Worm (Caenorhabditis elegans) whole organism, young adult: ENCODE results near the gene clec-127.

Source experiments
- C06A6.2 ChIP-seq: fragments of 200-800 bp; sonication (Bioruptor generic); conservative IDR thresholded peaks from 2 replicates; pipeline ENCODE4 v1.3.6; 2022; ENCODE audit warnings: missing genetic modification characterization, missing compliant biosample characterization
- F23B12.7 ChIP-seq: sonication (generic microtip); optimal IDR thresholded peaks from 2 replicates; lab custom pipeline; 2017; ENCODE audit warnings: missing genetic modification characterization, mild to moderate bottlenecking, missing compliant biosample characterization, antibody characterized with exemption, moderate library complexity; ENCODE audit not compliant: insufficient read depth
- F39B2.1 ChIP-seq: fragments of 200-800 bp; sonication (Bioruptor generic); IDR thresholded peaks from 2 replicates; pipeline ENCODE4 v1.3.6; 2022; ENCODE audit warnings: missing genetic modification reagents, missing genetic modification characterization, missing compliant biosample characterization
- F49E8.2 ChIP-seq: sonication (generic microtip); optimal IDR thresholded peaks from 3 replicates; lab custom pipeline; 2017; ENCODE audit warnings: missing genetic modification characterization, mild to moderate bottlenecking, missing compliant biosample characterization, antibody characterized with exemption, moderate library complexity; ENCODE audit not compliant: insufficient read depth
- F52B5.7 ChIP-seq: sonication (generic microtip); optimal IDR thresholded peaks from 2 replicates; lab custom pipeline; 2016; ENCODE audit warnings: mild to moderate bottlenecking, missing genetic modification characterization, missing compliant biosample characterization
- K12H6.12 ChIP-seq: fragments of 200-800 bp; sonication (Bioruptor generic); optimal IDR thresholded peaks from 2 replicates; lab custom pipeline; 2018; ENCODE audit warnings: mild to moderate bottlenecking, missing genetic modification characterization, missing compliant biosample characterization
- T26A5.8 ChIP-seq: sonication (generic microtip); optimal IDR thresholded peaks from 2 replicates; lab custom pipeline; 2016; ENCODE audit warnings: missing genetic modification characterization, missing compliant biosample characterization
- Y56A3A.18 ChIP-seq: fragments of 200-800 bp; sonication (Bioruptor generic); IDR thresholded peaks from 2 replicates; pipeline ENCODE4 v1.3.6; 2022; ENCODE audit warnings: missing genetic modification reagents, missing genetic modification characterization, missing compliant biosample characterization
- ZK185.1 ChIP-seq: sonication (generic microtip); optimal IDR thresholded peaks from 2 replicates; lab custom pipeline; 2016; ENCODE audit warnings: mild to moderate bottlenecking, missing genetic modification characterization, missing compliant biosample characterization; ENCODE audit not compliant: poor library complexity, severe bottlenecking
- akir-1 ChIP-seq: fragments of 200-800 bp; sonication (Bioruptor generic); optimal IDR thresholded peaks from 2 replicates; lab custom pipeline; 2018; ENCODE audit warnings: mild to moderate bottlenecking, missing genetic modification characterization, moderate library complexity, missing compliant biosample characterization
- aptf-2 ChIP-seq: fragments of 200-800 bp; sonication (Bioruptor generic); conservative IDR thresholded peaks from 2 replicates; pipeline ENCODE4 v1.3.6; 2022; ENCODE audit warnings: missing genetic modification reagents, missing genetic modification characterization, missing compliant biosample characterization
- atf-7 ChIP-seq: sonication (generic microtip); optimal IDR thresholded peaks from 2 replicates; lab custom pipeline; 2017; ENCODE audit warnings: mild to moderate bottlenecking, missing genetic modification characterization, missing compliant biosample characterization
- ceh-91 ChIP-seq: fragments of 200-800 bp; sonication (Bioruptor generic); IDR thresholded peaks from 2 replicates; pipeline ENCODE4 v1.3.6; 2022; ENCODE audit warnings: missing genetic modification reagents, missing genetic modification characterization, missing compliant biosample characterization
- chd-7 ChIP-seq: sonication (generic microtip); optimal IDR thresholded peaks from 2 replicates; lab custom pipeline; 2016; ENCODE audit warnings: mild to moderate bottlenecking, missing genetic modification characterization, moderate library complexity, missing compliant biosample characterization
- die-1 ChIP-seq: sonication (generic microtip); optimal IDR thresholded peaks from 2 replicates; lab custom pipeline; 2016; ENCODE audit warnings: missing genotype, mild to moderate bottlenecking, missing genetic modification characterization, missing compliant biosample characterization
- egl-44 ChIP-seq: fragments of 200-800 bp; sonication (Bioruptor generic); IDR thresholded peaks from 2 replicates; pipeline ENCODE4 v1.3.6; 2022; ENCODE audit warnings: missing genetic modification reagents, missing genetic modification characterization, missing compliant biosample characterization
- ets-4 ChIP-seq: fragments of 200-800 bp; sonication (Bioruptor generic); optimal IDR thresholded peaks from 2 replicates; lab custom pipeline; 2018; ENCODE audit warnings: mild to moderate bottlenecking, missing genetic modification characterization, missing compliant biosample characterization
- hsf-1 ChIP-seq: fragments of 200-800 bp; sonication (Bioruptor generic); IDR thresholded peaks from 2 replicates; pipeline ENCODE4 v1.3.6; 2022; ENCODE audit warnings: missing genetic modification reagents, missing genetic modification characterization, missing compliant biosample characterization
- let-526 ChIP-seq: fragments of 200-800 bp; sonication (Bioruptor generic); IDR thresholded peaks from 2 replicates; pipeline ENCODE4 v1.3.6; 2022; ENCODE audit warnings: missing genetic modification reagents, missing genetic modification characterization, missing compliant biosample characterization
- lin-26 ChIP-seq: fragments of 200-800 bp; sonication (Bioruptor generic); IDR thresholded peaks from 2 replicates; pipeline ENCODE4 v1.3.6; 2022; ENCODE audit warnings: missing genetic modification reagents, missing genetic modification characterization, missing compliant biosample characterization
- lin-35 ChIP-seq, 3 experiments: fragments of 150-350 bp in 2 of 3; sonication (generic microtip) in 1 of 3; optimal IDR thresholded peaks; 2 replicates each; lab custom pipeline; 2014 to 2018; ENCODE audit warnings: missing biosample characterization in 3 of 3, missing genetic modification characterization in 3 of 3, missing genetic modification reagents in 3 of 3
- lin-54 ChIP-seq: fragments of 200-800 bp; sonication (Bioruptor generic); optimal IDR thresholded peaks from 2 replicates; lab custom pipeline; 2018; ENCODE audit warnings: mild to moderate bottlenecking, missing genetic modification characterization, missing compliant biosample characterization
- lir-1 ChIP-seq: fragments of 200-800 bp; sonication (Bioruptor generic); conservative IDR thresholded peaks from 2 replicates; pipeline ENCODE4 v1.3.6; 2022; ENCODE audit warnings: missing genetic modification reagents, missing genetic modification characterization, missing compliant biosample characterization
- madf-10 ChIP-seq: sonication (generic microtip); optimal IDR thresholded peaks from 2 replicates; lab custom pipeline; 2016; ENCODE audit warnings: mild to moderate bottlenecking, missing genetic modification characterization, missing compliant biosample characterization
- madf-3 ChIP-seq: fragments of 200-800 bp; sonication (Bioruptor generic); IDR thresholded peaks from 2 replicates; pipeline ENCODE4 v1.3.6; 2022; ENCODE audit warnings: missing genetic modification reagents, missing genetic modification characterization, missing compliant biosample characterization
- mes-4 ChIP-seq: sonication (generic microtip); optimal IDR thresholded peaks from 2 replicates; lab custom pipeline; 2016; ENCODE audit warnings: missing genotype, missing genetic modification characterization, missing compliant biosample characterization
- nhr-80 ChIP-seq: sonication (generic microtip); optimal IDR thresholded peaks from 2 replicates; lab custom pipeline; 2016; ENCODE audit warnings: missing genetic modification characterization, missing compliant biosample characterization
- rec-8 ChIP-seq, 2 experiments: sonication (generic microtip); optimal IDR thresholded peaks; 2 replicates each; lab custom pipeline; 2016; ENCODE audit warnings: mild to moderate bottlenecking in 2 of 2, missing genetic modification characterization in 2 of 2, missing genetic modification reagents in 2 of 2, missing genotype in 2 of 2, missing biosample characterization in 1 of 2, missing compliant biosample characterization in 1 of 2, moderate library complexity in 1 of 2
- rpc-1 ChIP-seq, 2 experiments: fragments of 150-350 bp in 1 of 2; sonication (generic microtip) in 1 of 2; optimal IDR thresholded peaks; 2 replicates each; lab custom pipeline; 2014 to 2018; ENCODE audit warnings: missing biosample characterization in 1 of 2, missing genetic modification characterization in 1 of 2, missing genetic modification reagents in 1 of 2, missing genotype in 1 of 2
- sdz-38 ChIP-seq: sonication (generic microtip); optimal IDR thresholded peaks from 2 replicates; lab custom pipeline; 2016; ENCODE audit warnings: missing genotype, missing genetic modification characterization, missing compliant biosample characterization
- somi-1 ChIP-seq: fragments of 200-800 bp; sonication (Bioruptor generic); optimal IDR thresholded peaks from 2 replicates; lab custom pipeline; 2018; ENCODE audit warnings: mild to moderate bottlenecking, missing genetic modification characterization, missing compliant biosample characterization
- zfh-2 ChIP-seq: fragments of 200-800 bp; sonication (Bioruptor generic); conservative IDR thresholded peaks from 2 replicates; pipeline ENCODE4 v1.3.6; 2022; ENCODE audit warnings: missing genetic modification reagents, missing genetic modification characterization, missing compliant biosample characterization
- zim-3 ChIP-seq: sonication (generic microtip); optimal IDR thresholded peaks from 2 replicates; lab custom pipeline; 2017; ENCODE audit warnings: mild to moderate bottlenecking, missing genetic modification characterization, moderate library complexity, missing compliant biosample characterization
- ztf-25 ChIP-seq: fragments of 200-800 bp; sonication (Bioruptor generic); IDR thresholded peaks from 2 replicates; pipeline ENCODE4 v1.3.6; 2022; ENCODE audit warnings: missing genetic modification reagents, missing genetic modification characterization, missing compliant biosample characterization
- ztf-26 ChIP-seq: sonication (generic microtip); optimal IDR thresholded peaks from 2 replicates; lab custom pipeline; 2017; ENCODE audit warnings: missing genetic modification characterization, missing compliant biosample characterization

clec-127 gene

DNA sequence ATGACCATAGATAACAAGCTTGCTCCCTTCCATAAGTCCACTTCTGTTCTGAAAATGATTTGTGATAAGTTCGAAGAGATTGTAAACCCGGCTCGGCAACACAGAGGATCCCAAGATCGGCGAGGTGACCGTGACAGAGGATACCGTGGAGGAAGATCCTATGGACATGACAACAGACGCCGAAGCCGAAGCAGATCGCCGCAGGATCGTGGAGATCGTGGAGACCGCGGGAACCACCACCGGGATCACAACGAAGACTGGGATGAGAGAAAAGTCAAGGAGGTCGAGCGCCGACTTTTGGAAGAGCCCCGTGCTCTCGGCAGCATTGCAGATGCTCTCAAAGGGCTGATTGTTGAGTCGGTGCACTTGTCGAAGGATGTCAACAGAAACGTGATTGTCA, 35.6 kb upstream of the clec-127 start:
- no peak for TF ChIP-seq ceh-91 (GFP tag; lab: Robert Waterston, UW)
- peak; percentile 71; the same call in 1 of the 2 replicates for TF ChIP-seq zfh-2 (GFP tag; lab: Robert Waterston, UW)

DNA sequence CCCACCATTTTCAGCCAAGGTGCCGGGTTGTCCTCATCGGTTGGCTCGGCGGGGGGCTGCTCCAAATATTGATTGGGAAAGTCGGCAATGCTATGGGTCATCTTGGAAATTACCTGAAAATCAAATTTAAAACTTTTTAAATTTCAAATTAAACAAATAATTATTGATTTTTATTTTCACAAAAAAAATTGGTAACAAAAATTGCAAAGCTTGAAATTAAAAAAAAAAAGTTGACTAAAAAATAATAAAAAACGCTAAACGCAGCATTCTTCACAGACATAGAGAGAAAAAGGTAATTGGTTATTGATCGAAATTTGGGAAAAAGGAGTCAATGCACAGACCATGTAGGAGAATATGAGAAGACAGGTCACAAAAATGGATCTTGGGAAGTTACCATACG, 29.7 kb upstream of the clec-127 start, which contains the start of gene Y49F6A.11:
TSS of gene Y49F6A.11 (minus strand) at position 101 of the 400 bp plus-strand sequence.
- TF ChIP-seq lir-1 (GFP tag; lab: Robert Waterston, UW) (no peak), madf-3 (GFP tag; lab: Robert Waterston, UW) (no peak), ets-4 (no peak), sdz-38 (tag; lab: Kevin White, UChicago) (no peak), F39B2.1 (GFP tag; lab: Robert Waterston, UW) (no peak), die-1 (tag; lab: Kevin White, UChicago) (no peak), aptf-2 (GFP tag; lab: Robert Waterston, UW) (no peak), rec-8 (tag; optimal IDR thresholded peaks at IDR 0.05; lab: Kevin White, UChicago) (no peak), ZK185.1 (tag; lab: Kevin White, UChicago) (no peak), akir-1 (GFP tag; lab: Kevin White, UChicago) (no peak), F49E8.2 (tag; lab: Kevin White, UChicago) (no peak), lin-26 (GFP tag; lab: Robert Waterston, UW) (no peak), madf-10 (tag; lab: Kevin White, UChicago) (no peak), let-526 (GFP tag; lab: Robert Waterston, UW) (no peak), lin-54 (GFP tag; lab: Kevin White, UChicago) (no peak), Y56A3A.18 (GFP tag; lab: Robert Waterston, UW) (no peak), C06A6.2 (GFP tag; lab: Robert Waterston, UW) (no peak), lin-35 (GFP tag; optimal IDR thresholded peaks at IDR 0.05; lab: Kevin White, UChicago) (no peak)

DNA sequence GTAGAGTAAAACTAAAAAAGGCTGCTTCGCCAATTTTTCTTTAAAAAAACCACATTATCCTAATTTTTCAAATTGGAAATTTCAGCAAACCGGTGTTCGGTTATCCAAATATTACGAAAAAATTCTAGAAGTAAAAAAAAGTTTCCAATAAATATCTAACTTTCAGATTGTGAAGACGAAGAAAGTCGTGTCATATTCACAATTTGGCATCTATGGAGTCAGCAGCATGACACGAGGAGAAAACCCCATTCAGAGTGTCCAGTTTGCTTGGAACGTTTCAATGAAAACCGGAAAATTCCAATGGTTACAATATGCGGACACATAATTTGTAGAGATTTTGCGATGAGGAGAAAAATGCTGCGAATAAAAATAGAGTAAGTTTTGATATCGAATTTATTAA, 26.3 kb upstream of the clec-127 start, which contains the start of gene Y49F6A.12:
TSS of gene Y49F6A.12 (plus strand) at position 301 of the 400 bp plus-strand sequence.
- TF ChIP-seq ztf-25 (GFP tag; lab: Robert Waterston, UW) (no peak), rpc-1 (optimal IDR thresholded peaks at IDR 0.05; lab: Kevin White, UChicago) (no peak), rpc-1 (tag; optimal IDR thresholded peaks at IDR 0.05; lab: Kevin White, UChicago) (no peak), nhr-80 (tag; lab: Kevin White, UChicago) (no peak), ceh-91 (GFP tag; lab: Robert Waterston, UW) (no peak), somi-1 (GFP tag; lab: Kevin White, UChicago) (no peak), atf-7 (tag; lab: Kevin White, UChicago) (no peak), ztf-26 (tag; lab: Kevin White, UChicago) (no peak), F23B12.7 (no peak), T26A5.8 (tag; lab: Kevin White, UChicago) (no peak), F52B5.7 (tag; lab: Kevin White, UChicago) (no peak), rec-8 (tag; optimal IDR thresholded peaks at IDR 0.05; lab: Kevin White, UChicago) (no peak), chd-7 (tag; lab: Kevin White, UChicago) (no peak), mes-4 (no peak), zim-3 (tag; lab: Kevin White, UChicago) (no peak), K12H6.12 (tag; lab: Kevin White, UChicago) (no peak), let-526 (GFP tag; lab: Robert Waterston, UW) (no peak), egl-44 (GFP tag; lab: Robert Waterston, UW) (no peak), hsf-1 (no peak)
